Fruit fly (Drosophila melanogaster) whole organism, embryonic: ENCODE results near the gene Glut4EF.

ENCODE experiments used
- CG10431 ChIP-seq: fragments of 200-800 bp; sonication (Bioruptor generic); optimal IDR thresholded peaks from 3 replicates; lab custom pipeline; 2018; ENCODE audit warnings: missing biosample characterization, mild to moderate bottlenecking, missing genetic modification characterization
- CG10462 ChIP-seq: fragments of 200-800 bp; sonication (Bioruptor generic); optimal IDR thresholded peaks from 2 replicates; lab custom pipeline; 2016; ENCODE audit warnings: missing biosample characterization, missing genetic modification characterization
- CG10543 ChIP-seq: fragments of 200-800 bp; sonication (Bioruptor generic); optimal IDR thresholded peaks from 3 replicates; lab custom pipeline; 2017; ENCODE audit warnings: missing biosample characterization, mild to moderate bottlenecking, missing genetic modification characterization, moderate library complexity
- CG11456 ChIP-seq: fragments of 200-800 bp; sonication (Bioruptor generic); IDR thresholded peaks from 3 replicates; pipeline ENCODE4 v1.3.6; 2022; ENCODE audit warnings: missing biosample characterization, missing genetic modification characterization
- CG12659 ChIP-seq: fragments of 200-800 bp; sonication (Bioruptor generic); optimal IDR thresholded peaks from 3 replicates; lab custom pipeline; 2017; ENCODE audit warnings: mild to moderate bottlenecking, missing biosample characterization, missing genetic modification reagents, missing genetic modification characterization
- CG15073 ChIP-seq: fragments of 200-800 bp; sonication (Bioruptor generic); optimal IDR thresholded peaks from 2 replicates; lab custom pipeline; 2016; ENCODE audit warnings: missing biosample characterization, missing genetic modification characterization
- CG17328 ChIP-seq: fragments of 200-800 bp; sonication (Bioruptor generic); IDR thresholded peaks from 2 replicates; pipeline ENCODE4 v1.3.6; 2022; ENCODE audit warnings: missing biosample characterization, missing genetic modification characterization
- CG17359 ChIP-seq: fragments of 200-800 bp; sonication (Bioruptor generic); optimal IDR thresholded peaks from 3 replicates; lab custom pipeline; 2018; ENCODE audit warnings: missing biosample characterization, mild to moderate bottlenecking, missing genetic modification characterization, moderate library complexity
- CG3065 ChIP-seq: fragments of 200-800 bp; sonication (Bioruptor generic); optimal IDR thresholded peaks from 2 replicates; lab custom pipeline; 2016; ENCODE audit warnings: missing biosample characterization, missing genetic modification characterization
- CG31224 ChIP-seq: fragments of 200-800 bp; sonication (Bioruptor generic); IDR thresholded peaks from 2 replicates; pipeline ENCODE4 v1.3.6; 2022; ENCODE audit warnings: missing biosample characterization, missing genetic modification characterization
- CG31388 ChIP-seq: fragments of 200-800 bp; sonication (Bioruptor generic); optimal IDR thresholded peaks from 2 replicates; lab custom pipeline; 2016; ENCODE audit warnings: missing biosample characterization, missing genetic modification characterization
- CG32532 ChIP-seq: fragments of 200-800 bp; sonication (Bioruptor generic); IDR thresholded peaks from 2 replicates; pipeline ENCODE4 v1.3.6; 2022; ENCODE audit warnings: missing biosample characterization, missing genetic modification characterization
- CG3281 ChIP-seq: fragments of 200-800 bp; sonication (Bioruptor generic); optimal IDR thresholded peaks from 3 replicates; lab custom pipeline; 2017; ENCODE audit warnings: missing biosample characterization, mild to moderate bottlenecking, missing genetic modification characterization
- CG34376 ChIP-seq: fragments of 200-800 bp; sonication (Bioruptor generic); optimal IDR thresholded peaks from 2 replicates; lab custom pipeline; 2018; ENCODE audit warnings: missing biosample characterization, mild to moderate bottlenecking, missing genetic modification characterization
- CG6272 ChIP-seq: fragments of 200-800 bp; sonication (Bioruptor generic); IDR thresholded peaks from 2 replicates; pipeline ENCODE4 v1.3.6; 2022; ENCODE audit warnings: missing biosample characterization, missing genetic modification characterization
- CG6854 ChIP-seq: fragments of 200-800 bp; sonication (Bioruptor generic); optimal IDR thresholded peaks from 3 replicates; lab custom pipeline; 2017; ENCODE audit warnings: missing biosample characterization, mild to moderate bottlenecking, missing genetic modification characterization
- CG7745 ChIP-seq: fragments of 200-800 bp; sonication (Bioruptor generic); optimal IDR thresholded peaks from 2 replicates; lab custom pipeline; 2018; ENCODE audit warnings: missing biosample characterization, mild to moderate bottlenecking, missing genetic modification characterization, moderate library complexity
- CG8089 ChIP-seq: fragments of 200-800 bp; sonication (Bioruptor generic); optimal IDR thresholded peaks from 3 replicates; lab custom pipeline; 2016; ENCODE audit warnings: missing biosample characterization, missing genetic modification characterization
- CG8478 ChIP-seq: fragments of >200 bp; optimal IDR thresholded peaks from 2 replicates; lab custom pipeline; 2018
- CTCF ChIP-seq: fragments of 200-800 bp; sonication (Bioruptor generic); optimal IDR thresholded peaks from 2 replicates; lab custom pipeline; 2017; ENCODE audit warnings: missing biosample characterization, mild to moderate bottlenecking, missing genetic modification characterization, moderate library complexity
- Dfd ChIP-seq, 2 experiments: fragments of >200 bp; optimal IDR thresholded peaks; 2 replicates each; lab custom pipeline; 2017; ENCODE audit warnings: missing biosample characterization in 2 of 2, missing genetic modification characterization in 2 of 2
- Doc2 ChIP-seq: fragments of 200-800 bp; sonication (Bioruptor generic); IDR thresholded peaks from 2 replicates; pipeline ENCODE4 v1.3.6; 2022; ENCODE audit warnings: missing biosample characterization, missing genetic modification characterization
- Gug ChIP-seq: fragments of 200-800 bp; sonication (Bioruptor generic); IDR thresholded peaks from 4 replicates; pipeline ENCODE4 v1.3.6; 2022; ENCODE audit warnings: missing biosample characterization, missing genetic modification characterization
- Hmx ChIP-seq: fragments of 200-800 bp; sonication (Bioruptor generic); optimal IDR thresholded peaks from 2 replicates; lab custom pipeline; 2016; ENCODE audit warnings: missing biosample characterization, missing genetic modification characterization
- MBD-R2 ChIP-seq: fragments of 200-800 bp; sonication (Bioruptor generic); IDR thresholded peaks from 2 replicates; pipeline ENCODE4 v1.3.6; 2022; ENCODE audit warnings: missing biosample characterization, missing genetic modification characterization
- NFAT ChIP-seq: fragments of 200-800 bp; sonication (Bioruptor generic); IDR thresholded peaks from 2 replicates; pipeline ENCODE4 v1.3.6; 2022; ENCODE audit warnings: missing biosample characterization, missing genetic modification characterization
- Poxn ChIP-seq: fragments of 200-800 bp; sonication (Bioruptor generic); IDR thresholded peaks from 2 replicates; pipeline ENCODE4 v1.3.6; 2022; ENCODE audit warnings: missing biosample characterization, missing genetic modification characterization
- Spps ChIP-seq: fragments of 200-800 bp; sonication (Bioruptor generic); optimal IDR thresholded peaks from 2 replicates; lab custom pipeline; 2018; ENCODE audit warnings: missing biosample characterization, mild to moderate bottlenecking, missing genetic modification characterization
- Sry-δ ChIP-seq: fragments of 200-800 bp; sonication (Bioruptor generic); optimal IDR thresholded peaks from 2 replicates; lab custom pipeline; 2016; ENCODE audit warnings: missing biosample characterization, missing genetic modification characterization
- Taf1 ChIP-seq: fragments of 200-800 bp; sonication (Bioruptor generic); IDR thresholded peaks from 2 replicates; pipeline ENCODE4 v1.3.6; 2022; ENCODE audit warnings: missing biosample characterization, missing genetic modification characterization
- Tbp ChIP-seq: fragments of >200 bp; optimal IDR thresholded peaks from 2 replicates; lab custom pipeline; 2018; ENCODE audit warnings: missing biosample characterization, missing genetic modification characterization
- Vsx1 ChIP-seq: fragments of 200-800 bp; sonication (Bioruptor generic); optimal IDR thresholded peaks from 2 replicates; lab custom pipeline; 2017; ENCODE audit warnings: missing biosample characterization, mild to moderate bottlenecking, missing genetic modification characterization, missing genetic modification reagents
- bbx ChIP-seq: fragments of 200-800 bp; sonication (Bioruptor generic); IDR thresholded peaks from 2 replicates; pipeline ENCODE4 v1.3.6; 2022; ENCODE audit warnings: missing biosample characterization, missing genetic modification characterization; ENCODE audit not compliant: partially characterized antibody
- bcd ChIP-seq: fragments of 200-800 bp; sonication (Bioruptor generic); optimal IDR thresholded peaks from 2 replicates; lab custom pipeline; 2017; ENCODE audit warnings: missing biosample characterization, mild to moderate bottlenecking, missing genetic modification characterization
- bigmax ChIP-seq: fragments of 200-800 bp; sonication (Bioruptor generic); optimal IDR thresholded peaks from 2 replicates; lab custom pipeline; 2018; ENCODE audit warnings: missing biosample characterization, mild to moderate bottlenecking, missing genetic modification characterization
- caup ChIP-seq: fragments of 200-800 bp; sonication (Bioruptor generic); optimal IDR thresholded peaks from 3 replicates; lab custom pipeline; 2017; ENCODE audit warnings: missing biosample characterization, mild to moderate bottlenecking, missing genetic modification characterization, moderate library complexity; ENCODE audit not compliant: severe bottlenecking
- chinmo ChIP-seq: fragments of 200-800 bp; sonication (Bioruptor generic); IDR thresholded peaks from 4 replicates; pipeline ENCODE4 v1.3.6; 2022; ENCODE audit warnings: missing biosample characterization, missing genetic modification characterization; ENCODE audit not compliant: partially characterized antibody
- chn ChIP-seq: fragments of 200-800 bp; sonication (Bioruptor generic); optimal IDR thresholded peaks from 2 replicates; lab custom pipeline; 2016; ENCODE audit warnings: missing biosample characterization, missing genetic modification characterization
- ci ChIP-seq: fragments of 200-800 bp; sonication (Bioruptor generic); IDR thresholded peaks from 3 replicates; pipeline ENCODE4 v1.3.6; 2022; ENCODE audit warnings: missing biosample characterization, missing genetic modification characterization
- gcm2 ChIP-seq: fragments of 200-800 bp; sonication (Bioruptor generic); optimal IDR thresholded peaks from 2 replicates; lab custom pipeline; 2016; ENCODE audit warnings: missing biosample characterization, missing genetic modification characterization
- gsb-n ChIP-seq: fragments of 200-800 bp; sonication (Bioruptor generic); optimal IDR thresholded peaks from 3 replicates; lab custom pipeline; 2018; ENCODE audit warnings: missing biosample characterization, mild to moderate bottlenecking, missing genetic modification characterization
- lbe ChIP-seq: fragments of 200-800 bp; sonication (Bioruptor generic); optimal IDR thresholded peaks from 2 replicates; lab custom pipeline; 2016; ENCODE audit warnings: missing biosample characterization, mild to moderate bottlenecking, missing genetic modification characterization
- pita ChIP-seq: fragments of 200-800 bp; sonication (Bioruptor generic); optimal IDR thresholded peaks from 2 replicates; lab custom pipeline; 2017; ENCODE audit warnings: missing biosample characterization, mild to moderate bottlenecking, missing genetic modification characterization
- repo ChIP-seq: fragments of 200-800 bp; sonication (Bioruptor generic); optimal IDR thresholded peaks from 2 replicates; lab custom pipeline; 2016; ENCODE audit warnings: missing biosample characterization, missing genetic modification characterization
- schlank ChIP-seq: fragments of 200-800 bp; sonication (Bioruptor generic); optimal IDR thresholded peaks from 2 replicates; lab custom pipeline; 2018; ENCODE audit warnings: missing biosample characterization, mild to moderate bottlenecking, missing genetic modification characterization
- sisA ChIP-seq: fragments of 200-800 bp; sonication (Bioruptor generic); IDR thresholded peaks from 2 replicates; pipeline ENCODE4 v1.3.6; 2022; ENCODE audit warnings: missing biosample characterization, missing genetic modification characterization
- slbo ChIP-seq: fragments of 200-800 bp; sonication (Bioruptor generic); IDR thresholded peaks from 2 replicates; pipeline ENCODE4 v1.3.6; 2022; ENCODE audit warnings: missing biosample characterization, missing genetic modification characterization
- sr ChIP-seq: fragments of 200-800 bp; sonication (Bioruptor generic); IDR thresholded peaks from 3 replicates; pipeline ENCODE4 v1.3.6; 2022; ENCODE audit warnings: missing biosample characterization, missing genetic modification characterization
- sug ChIP-seq: fragments of 200-800 bp; optimal IDR thresholded peaks from 2 replicates; lab custom pipeline; 2019; ENCODE audit warnings: missing biosample characterization, mild to moderate bottlenecking, missing genetic modification characterization, moderate library complexity
- tgo ChIP-seq: fragments of 200-800 bp; sonication (Bioruptor generic); IDR thresholded peaks from 3 replicates; pipeline ENCODE4 v1.3.6; 2022; ENCODE audit warnings: missing biosample characterization, missing genetic modification characterization
- toy ChIP-seq: fragments of 200-800 bp; sonication (Bioruptor generic); IDR thresholded peaks from 2 replicates; pipeline ENCODE4 v1.3.6; 2022; ENCODE audit warnings: missing biosample characterization, missing genetic modification characterization
- vfl ChIP-seq: fragments of 200-800 bp; sonication (Bioruptor generic); optimal IDR thresholded peaks from 2 replicates; lab custom pipeline; 2016; ENCODE audit warnings: missing biosample characterization, missing genetic modification characterization
- zfh2 ChIP-seq: fragments of 200-800 bp; sonication (Bioruptor generic); optimal IDR thresholded peaks from 2 replicates; lab custom pipeline; 2016; ENCODE audit warnings: missing biosample characterization, missing genetic modification characterization

Gene Glut4EF

dm6 chr3R:9891527-9891926 is 17.0 kb downstream of the Glut4EF start (continued):
- no peak for TF ChIP-seq Taf1 (GFP tag; lab: Robert Waterston, UW)
- no peak for TF ChIP-seq pita (GFP tag; lab: Kevin White, UChicago)
- no peak for TF ChIP-seq CG6854 (GFP tag; lab: Kevin White, UChicago)
- no peak for TF ChIP-seq CG8478 (lab: Kevin White, UChicago)
- TF ChIP-seq CG10543 = peak; percentile 86
- no peak for TF ChIP-seq CG10462 (GFP tag; lab: Kevin White, UChicago)
- TF ChIP-seq Sry-δ (GFP tag; lab: Kevin White, UChicago) = no peak
- TF ChIP-seq sr (GFP tag; lab: Robert Waterston, UW) = peak; percentile 63; the same call in 2 of the 3 replicates
- TF ChIP-seq vfl (GFP tag; lab: Kevin White, UChicago) = no peak
- TF ChIP-seq slbo (GFP tag; lab: Robert Waterston, UW) = no peak
- peak; percentile 8 for TF ChIP-seq CG3281 (GFP tag; lab: Kevin White, UChicago)
- 0 out of 3 replicates have a peak, but pooled peaks have one; percentile 12 for TF ChIP-seq CG11456 (GFP tag; lab: Robert Waterston, UW)
- no peak for TF ChIP-seq bigmax (GFP tag; lab: Kevin White, UChicago)
- no peak for TF ChIP-seq CG7745
- TF ChIP-seq CG10431 (GFP tag; lab: Kevin White, UChicago) = no peak
- no peak for TF ChIP-seq CG15073 (GFP tag; lab: Kevin White, UChicago)
- no peak for TF ChIP-seq CG31388 (GFP tag; lab: Kevin White, UChicago)
- TF ChIP-seq caup (GFP tag; lab: Kevin White, UChicago) = peak; percentile 62
- TF ChIP-seq MBD-R2 (GFP tag; lab: Robert Waterston, UW) = no peak; the same call in 1 of the 2 replicates
- peak; percentile 93; the same call in 3 of the 4 replicates for TF ChIP-seq chinmo (GFP tag; lab: Robert Waterston, UW)
- no peak for TF ChIP-seq schlank (tag; lab: Kevin White, UChicago)
- TF ChIP-seq CG3065 (GFP tag; lab: Kevin White, UChicago) = no peak
- TF ChIP-seq sisA = no peak
- no peak for TF ChIP-seq Doc2 (GFP tag; lab: Robert Waterston, UW)
- TF ChIP-seq CG31224 (GFP tag; lab: Robert Waterston, UW) = no peak
- TF ChIP-seq CG34376 (GFP tag; lab: Kevin White, UChicago) = peak; percentile 49
- no peak for TF ChIP-seq tgo
- TF ChIP-seq repo (GFP tag; lab: Kevin White, UChicago) = no peak
- peak; percentile 47 for TF ChIP-seq Vsx1 (GFP tag; lab: Kevin White, UChicago)
- no peak for TF ChIP-seq gsb-n (tag; lab: Kevin White, UChicago)
- TF ChIP-seq Hmx (GFP tag; lab: Kevin White, UChicago) = no peak
- no peak for TF ChIP-seq Poxn (GFP tag; lab: Robert Waterston, UW)
- no peak for TF ChIP-seq CG6272
- TF ChIP-seq Tbp (GFP tag; lab: Kevin White, UChicago) = no peak
- TF ChIP-seq toy (GFP tag; lab: Robert Waterston, UW) = 0 out of 2 replicates have a peak, but pooled peaks have one; percentile 12
- no peak for TF ChIP-seq lbe
- no peak for TF ChIP-seq CG12659 (GFP tag; lab: Kevin White, UChicago)
- no peak for TF ChIP-seq zfh2
- no peak for TF ChIP-seq CTCF (GFP tag; lab: Kevin White, UChicago)
- no peak for TF ChIP-seq bbx
- no peak for TF ChIP-seq Spps (tag; lab: Kevin White, UChicago)
- peak; percentile 22 for TF ChIP-seq CG32532 (GFP tag; lab: Robert Waterston, UW)
- TF ChIP-seq NFAT (GFP tag; lab: Robert Waterston, UW) = no peak
- TF ChIP-seq chn (GFP tag; lab: Kevin White, UChicago) = no peak
- TF ChIP-seq CG17359 (tag; lab: Kevin White, UChicago) = no peak
- TF ChIP-seq CG17328 (GFP tag; lab: Robert Waterston, UW) = no peak
- no peak for TF ChIP-seq bcd
- no peak for TF ChIP-seq CG8089
- 0 out of 4 replicates have a peak, but pooled peaks have one; percentile 37 for TF ChIP-seq Gug (GFP tag; lab: Robert Waterston, UW)
- TF ChIP-seq gcm2 = no peak
- peak; percentile 47; the same call in 1 of the 3 replicates for TF ChIP-seq ci (GFP tag; lab: Robert Waterston, UW)
- no peak for TF ChIP-seq Dfd (GFP tag; optimal IDR thresholded peaks at IDR 0.05; lab: Kevin White, UChicago)
- no peak for TF ChIP-seq sug (tag; lab: Kevin White, UChicago)
